Worm (Caenorhabditis elegans): Measurements from ENCODE around the gene plpp-1.3.

DNA sequence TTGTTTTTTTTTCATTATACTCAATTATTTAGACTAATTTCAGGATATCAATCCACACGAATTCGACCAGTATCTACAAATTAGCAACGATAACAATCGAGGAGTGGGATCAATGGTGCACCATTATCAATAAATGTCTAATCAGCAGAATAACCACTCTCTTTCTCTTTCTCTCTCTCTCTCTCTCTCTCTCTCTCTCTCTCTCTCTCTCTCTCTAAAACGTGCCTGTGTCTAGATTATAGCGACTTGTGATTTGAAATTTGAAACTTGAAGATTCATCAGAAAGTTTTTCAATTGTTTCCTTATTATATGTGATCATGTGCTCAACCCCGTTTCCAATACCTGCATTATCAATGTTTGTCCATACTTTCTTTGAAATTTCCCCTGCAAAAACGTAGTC lies 864 bp upstream of the plpp-1.3 start:
- TF ChIP-seq snpc-4 (tag; optimal IDR thresholded peaks at IDR 0.05) (no peak), aly-2 (tag; optimal IDR thresholded peaks at IDR 0.05) (no peak)
